Fruit fly (Drosophila melanogaster): ENCODE results near the gene CG13310.

The CG13310 gene

dm6 chr3L:8819441-8819840, 19.1 kb upstream of the CG13310 start:
- peak; percentile 72 for TF ChIP-seq Ets65A (GFP tag)
- no peak for TF ChIP-seq lbe (GFP tag; optimal IDR thresholded peaks at IDR 0.05)
- TF ChIP-seq inv (GFP tag; IDR thresholded peaks at IDR 0.05; ENCODE audit: partially characterized antibody), result peak; percentile 16; the same call in 1 of the 2 replicates

DNA sequence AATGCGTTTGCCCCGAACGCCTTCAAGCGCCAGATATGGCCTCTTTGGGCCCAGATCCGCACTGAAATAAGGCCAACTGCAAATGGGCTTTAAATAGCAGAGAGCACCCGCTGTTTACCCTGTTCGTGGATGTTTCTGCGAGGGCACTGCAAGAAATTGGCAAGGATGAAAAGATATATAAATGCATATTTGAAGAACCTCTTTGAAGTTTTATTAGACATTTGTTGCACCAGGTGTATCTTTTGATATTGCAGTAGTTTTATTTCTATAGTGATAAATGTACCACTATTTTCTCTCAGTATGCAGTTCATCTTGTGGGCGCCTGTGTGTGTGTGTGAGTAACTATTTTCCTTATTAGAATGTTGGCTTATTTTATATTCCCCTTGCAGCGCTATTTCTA, 13.2 kb upstream of the CG13310 start:
- TF ChIP-seq dmrt99B (tag; optimal IDR thresholded peaks at IDR 0.05) (peak; percentile 50), Aef1 (GFP tag; IDR thresholded peaks at IDR 0.05) (peak; percentile 56; the same call in 2 of the 3 replicates), Spps (tag; optimal IDR thresholded peaks at IDR 0.05) (no peak), Chrac-16 (GFP tag; optimal IDR thresholded peaks at IDR 0.05) (no peak), Doc2 (GFP tag; IDR thresholded peaks at IDR 0.05) (no peak), CG2129 (GFP tag; IDR thresholded peaks at IDR 0.05; ENCODE audit: partially characterized antibody) (no peak), bowl (GFP tag; IDR thresholded peaks at IDR 0.05) (no peak), Sin3A (optimal IDR thresholded peaks at IDR 0.05) (no peak), zen (tag; optimal IDR thresholded peaks at IDR 0.05) (peak; percentile 20), TFAM (GFP tag; optimal IDR thresholded peaks at IDR 0.05) (no peak), CG30431 (GFP tag; optimal IDR thresholded peaks at IDR 0.05) (no peak), bsh (GFP tag; optimal IDR thresholded peaks at IDR 0.05) (no peak), CG10209 (GFP tag; optimal IDR thresholded peaks at IDR 0.05) (no peak), crp (GFP tag; optimal IDR thresholded peaks at IDR 0.05) (no peak), CG4328 (GFP tag; optimal IDR thresholded peaks at IDR 0.05) (no peak), CG6765 (GFP tag; optimal IDR thresholded peaks at IDR 0.05) (no peak), CG9215 (GFP tag; IDR thresholded peaks at IDR 0.05) (peak; percentile 39; the same call in 1 of the 2 replicates), CG14860 (GFP tag; IDR thresholded peaks at IDR 0.05; ENCODE audit: partially characterized antibody) (no peak), dpn (GFP tag; optimal IDR thresholded peaks at IDR 0.05) (peak in 1 of 2 experiments; percentile 8), gfzf (GFP tag; optimal IDR thresholded peaks at IDR 0.05) (no peak), Six4 (GFP tag; optimal IDR thresholded peaks at IDR 0.05) (no peak), HLH3B (GFP tag; IDR thresholded peaks at IDR 0.05) (peak; percentile 72), lmd (GFP tag; IDR thresholded peaks at IDR 0.05) (peak; percentile 67), rib (GFP tag; IDR thresholded peaks at IDR 0.05) (no peak), pros (GFP tag; optimal IDR thresholded peaks at IDR 0.05) (no peak), CG12391 (tag; optimal IDR thresholded peaks at IDR 0.05) (peak; percentile 4), pan (optimal IDR thresholded peaks at IDR 0.05) (no peak), pan (GFP tag; optimal IDR thresholded peaks at IDR 0.05 in 1 of 2, IDR thresholded peaks at IDR 0.05 in 1 of 2) (peak in 1 of 2 experiments; percentile 69), CG2889 (GFP tag; IDR thresholded peaks at IDR 0.05) (peak; percentile 34; the same call in 1 of the 3 replicates), sisA (GFP tag; IDR thresholded peaks at IDR 0.05) (peak; percentile 81), grau (tag; optimal IDR thresholded peaks at IDR 0.05) (peak; percentile 23), CG4282 (GFP tag; optimal IDR thresholded peaks at IDR 0.05) (no peak), CG14710 (tag; optimal IDR thresholded peaks at IDR 0.05) (no peak), CG2202 (tag; optimal IDR thresholded peaks at IDR 0.05) (no peak), pum (GFP tag; optimal IDR thresholded peaks at IDR 0.05) (no peak), Dip3 (GFP tag; optimal IDR thresholded peaks at IDR 0.05) (no peak), Ets65A (GFP tag) (peak; percentile 94), zfh2 (GFP tag; optimal IDR thresholded peaks at IDR 0.05) (no peak), CG34422 (GFP tag; IDR thresholded peaks at IDR 0.05) (peak; percentile 53; the same call in 2 of the 3 replicates), ato (GFP tag; IDR thresholded peaks at IDR 0.05; ENCODE audit: partially characterized antibody) (no peak), zfh1 (GFP tag; IDR thresholded peaks at IDR 0.05) (0 out of 3 replicates have a peak, but pooled peaks have one; percentile 35), salm (tag; optimal IDR thresholded peaks at IDR 0.05) (no peak), dm (GFP tag; optimal IDR thresholded peaks at IDR 0.05) (no peak), MBD-R2 (GFP tag; IDR thresholded peaks at IDR 0.05) (peak; percentile 31; the same call in 1 of the 2 replicates), CG34376 (GFP tag; optimal IDR thresholded peaks at IDR 0.05) (no peak), Ravus (GFP tag; IDR thresholded peaks at IDR 0.05) (no peak), CG18764 (GFP tag; optimal IDR thresholded peaks at IDR 0.05) (no peak), CG8281 (tag; optimal IDR thresholded peaks at IDR 0.05) (no peak)

Data from whole organism, embryonic.